Worm (Caenorhabditis elegans) whole organism, L4 larva: Measurements from ENCODE around the gene grd-6.

ENCODE experiments used
- F26F4.8 ChIP-seq: fragments of 200-800 bp; sonication (Bioruptor generic); conservative IDR thresholded peaks from 2 replicates; pipeline ENCODE4 v1.3.6; 2022; ENCODE audit warnings: missing genetic modification characterization, missing compliant biosample characterization
- F37D6.2 ChIP-seq: sonication (generic microtip); optimal IDR thresholded peaks from 2 replicates; lab custom pipeline; 2016; ENCODE audit warnings: mild to moderate bottlenecking, missing genetic modification characterization, missing compliant biosample characterization
- F49E8.2 ChIP-seq: sonication (generic microtip); optimal IDR thresholded peaks from 2 replicates; lab custom pipeline; 2016; ENCODE audit warnings: missing compliant biosample characterization, mild to moderate bottlenecking, missing genetic modification characterization, borderline replicate concordance
- R02D3.7 ChIP-seq: fragments of 150-350 bp; sonication (generic microtip); optimal IDR thresholded peaks from 3 replicates; lab custom pipeline; 2014; ENCODE audit warnings: missing biosample characterization, missing genetic modification characterization
- T20F7.1 ChIP-seq: fragments of 200-800 bp; sonication (Bioruptor generic); optimal IDR thresholded peaks from 2 replicates; lab custom pipeline; 2018; ENCODE audit warnings: mild to moderate bottlenecking, missing genetic modification characterization, missing compliant biosample characterization
- T26A8.4 ChIP-seq: fragments of 200-800 bp; sonication (Bioruptor generic); IDR thresholded peaks from 2 replicates; pipeline ENCODE4 v1.3.6; 2022; ENCODE audit warnings: missing genetic modification characterization, missing compliant biosample characterization
- Y105C5A.15 ChIP-seq: fragments of 200-800 bp; sonication (Bioruptor generic); IDR thresholded peaks from 2 replicates; pipeline ENCODE4 v1.3.6; 2022; ENCODE audit warnings: missing genetic modification characterization, missing compliant biosample characterization
- Y75B8A.6 ChIP-seq: fragments of 200-800 bp; sonication (Bioruptor generic); IDR thresholded peaks from 2 replicates; pipeline ENCODE4 v1.3.6; 2022; ENCODE audit warnings: missing genetic modification reagents, missing genetic modification characterization, missing compliant biosample characterization
- ZK337.2 ChIP-seq: fragments of 200-800 bp; sonication (Bioruptor generic); IDR thresholded peaks from 2 replicates; pipeline ENCODE4 v1.3.6; 2022; ENCODE audit warnings: missing genetic modification reagents, missing genetic modification characterization, missing compliant biosample characterization
- aly-2 ChIP-seq: sonication (generic microtip); optimal IDR thresholded peaks from 2 replicates; lab custom pipeline; 2018; ENCODE audit warnings: missing biosample characterization, missing genetic modification characterization
- attf-4 ChIP-seq: sonication (generic microtip); optimal IDR thresholded peaks from 3 replicates; lab custom pipeline; 2017; ENCODE audit warnings: missing biosample characterization, missing genetic modification characterization
- ceh-20 ChIP-seq: fragments of 200-800 bp; sonication (Bioruptor generic); IDR thresholded peaks from 2 replicates; pipeline ENCODE4 v1.3.6; 2022; ENCODE audit warnings: missing genetic modification reagents, missing genetic modification characterization, missing compliant biosample characterization
- ceh-28 ChIP-seq: fragments of 150-350 bp; optimal IDR thresholded peaks from 2 replicates; lab custom pipeline; 2014; ENCODE audit warnings: missing biosample characterization, missing genetic modification reagents, missing genetic modification characterization
- ceh-44 ChIP-seq: fragments of 200-800 bp; sonication (Bioruptor generic); IDR thresholded peaks from 2 replicates; pipeline ENCODE4 v1.3.6; 2022; ENCODE audit warnings: missing genetic modification reagents, missing genetic modification characterization, missing compliant biosample characterization
- ceh-82 ChIP-seq: sonication (generic microtip); optimal IDR thresholded peaks from 2 replicates; lab custom pipeline; 2017; ENCODE audit warnings: missing biosample characterization, missing genetic modification characterization
- cey-2 ChIP-seq: sonication (generic microtip); optimal IDR thresholded peaks from 3 replicates; lab custom pipeline; 2017; ENCODE audit warnings: missing genetic modification characterization, mild to moderate bottlenecking, missing compliant biosample characterization, antibody characterized with exemption, borderline replicate concordance; ENCODE audit not compliant: insufficient read depth
- daf-12 ChIP-seq: fragments of 150-350 bp; optimal IDR thresholded peaks from 2 replicates; lab custom pipeline; 2014; ENCODE audit warnings: missing biosample characterization, missing genetic modification reagents, missing genetic modification characterization
- daf-16 ChIP-seq, 3 experiments: sonication (generic microtip); optimal IDR thresholded peaks; 2 replicates each; lab custom pipeline; 2016 to 2017; ENCODE audit warnings: missing genetic modification characterization in 3 of 3, missing genetic modification reagents in 3 of 3, mild to moderate bottlenecking in 2 of 3, missing compliant biosample characterization in 2 of 3, missing biosample characterization in 1 of 3, moderate library complexity in 1 of 3
- daf-8 ChIP-seq: fragments of 200-800 bp; sonication (Bioruptor generic); IDR thresholded peaks from 2 replicates; pipeline ENCODE4 v1.3.6; 2022; ENCODE audit warnings: missing genetic modification characterization, missing compliant biosample characterization
- dmd-6 ChIP-seq: fragments of 200-800 bp; sonication (Bioruptor generic); IDR thresholded peaks from 2 replicates; pipeline ENCODE4 v1.3.6; 2022; ENCODE audit warnings: missing genetic modification reagents, missing genetic modification characterization, missing compliant biosample characterization
- dmd-9 ChIP-seq: fragments of 200-800 bp; sonication (Bioruptor generic); IDR thresholded peaks from 2 replicates; pipeline ENCODE4 v1.3.6; 2022; ENCODE audit warnings: missing genetic modification reagents, missing genetic modification characterization, missing compliant biosample characterization
- egl-27 ChIP-seq: sonication (generic microtip); optimal IDR thresholded peaks from 3 replicates; lab custom pipeline; 2017; ENCODE audit warnings: missing biosample characterization, missing genetic modification reagents, missing genetic modification characterization
- egl-43 ChIP-seq: fragments of 200-800 bp; sonication (Bioruptor generic); IDR thresholded peaks from 2 replicates; pipeline ENCODE4 v1.3.6; 2022; ENCODE audit warnings: missing genetic modification reagents, missing genetic modification characterization, missing compliant biosample characterization
- fkh-10 ChIP-seq: fragments of 150-350 bp; optimal IDR thresholded peaks from 2 replicates; lab custom pipeline; 2014; ENCODE audit warnings: missing biosample characterization, missing genetic modification reagents, missing genetic modification characterization
- hif-1 ChIP-seq, 2 experiments: sonication (generic microtip); optimal IDR thresholded peaks; 2 replicates each; lab custom pipeline; 2016 to 2017; ENCODE audit warnings: missing compliant biosample characterization in 2 of 2, missing genetic modification characterization in 2 of 2, missing genetic modification reagents in 2 of 2, missing genotype in 2 of 2, mild to moderate bottlenecking in 1 of 2
- hlh-30 ChIP-seq: sonication (generic microtip); optimal IDR thresholded peaks from 2 replicates; lab custom pipeline; 2017; ENCODE audit warnings: antibody characterized with exemption, mild to moderate bottlenecking, missing genetic modification characterization, missing compliant biosample characterization; ENCODE audit not compliant: insufficient read depth
- hmg-1.1 ChIP-seq: fragments of 200-800 bp; sonication (Bioruptor generic); IDR thresholded peaks from 2 replicates; pipeline ENCODE4 v1.3.6; 2022; ENCODE audit warnings: missing genetic modification reagents, missing genetic modification characterization, missing compliant biosample characterization
- jun-1 ChIP-seq: fragments of 150-350 bp; optimal IDR thresholded peaks from 2 replicates; lab custom pipeline; 2014; ENCODE audit warnings: missing biosample characterization, missing genetic modification reagents, missing genetic modification characterization
- lim-7 ChIP-seq: fragments of 200-800 bp; sonication (Bioruptor generic); IDR thresholded peaks from 2 replicates; pipeline ENCODE4 v1.3.6; 2022; ENCODE audit warnings: missing genetic modification characterization, missing compliant biosample characterization
- lin-13 ChIP-seq: fragments of 150-350 bp; optimal IDR thresholded peaks from 2 replicates; lab custom pipeline; 2014; ENCODE audit warnings: missing biosample characterization, missing genetic modification reagents, missing genetic modification characterization
- lir-3 ChIP-seq: sonication (generic microtip); optimal IDR thresholded peaks from 2 replicates; lab custom pipeline; 2016; ENCODE audit warnings: mild to moderate bottlenecking, missing genetic modification characterization, missing compliant biosample characterization
- mdl-1 ChIP-seq, 2 experiments: fragments of 150-350 bp in 1 of 2; sonication (generic microtip) in 1 of 2; optimal IDR thresholded peaks; 2 replicates each; lab custom pipeline; 2014 to 2017; ENCODE audit warnings: missing biosample characterization in 2 of 2, missing genetic modification characterization in 2 of 2
- mes-2 ChIP-seq: sonication (generic microtip); optimal IDR thresholded peaks from 2 replicates; lab custom pipeline; 2016; ENCODE audit warnings: missing genotype, mild to moderate bottlenecking, missing genetic modification characterization, missing compliant biosample characterization; ENCODE audit not compliant: poor library complexity, severe bottlenecking
- mxl-2 ChIP-seq: fragments of 200-800 bp; sonication (Bioruptor generic); conservative IDR thresholded peaks from 2 replicates; pipeline ENCODE4 v1.3.6; 2022; ENCODE audit warnings: missing genetic modification reagents, missing genetic modification characterization, missing compliant biosample characterization
- nhr-102 ChIP-seq: sonication (generic microtip); optimal IDR thresholded peaks from 2 replicates; lab custom pipeline; 2016; ENCODE audit warnings: mild to moderate bottlenecking, missing genetic modification characterization, moderate library complexity, missing compliant biosample characterization
- nhr-25 ChIP-seq: sonication (generic microtip); optimal IDR thresholded peaks from 2 replicates; lab custom pipeline; 2017; ENCODE audit warnings: missing genetic modification characterization, mild to moderate bottlenecking, missing compliant biosample characterization, antibody characterized with exemption, moderate library complexity, borderline replicate concordance; ENCODE audit not compliant: insufficient read depth
- nhr-28 ChIP-seq: fragments of 150-350 bp; optimal IDR thresholded peaks from 2 replicates; lab custom pipeline; 2014; ENCODE audit warnings: missing biosample characterization, missing genetic modification characterization
- nhr-42 ChIP-seq: fragments of 200-800 bp; sonication (Bioruptor generic); IDR thresholded peaks from 2 replicates; pipeline ENCODE4 v1.3.6; 2022; ENCODE audit warnings: missing genetic modification characterization, missing compliant biosample characterization
- nhr-6 ChIP-seq: fragments of 150-350 bp; optimal IDR thresholded peaks from 2 replicates; lab custom pipeline; 2014; ENCODE audit warnings: missing biosample characterization, missing genetic modification characterization
- nhr-77 ChIP-seq: fragments of 150-350 bp; optimal IDR thresholded peaks from 2 replicates; lab custom pipeline; 2014; ENCODE audit warnings: missing biosample characterization, missing genetic modification characterization
- skn-1 ChIP-seq: fragments of 150-350 bp; optimal IDR thresholded peaks from 2 replicates; lab custom pipeline; 2014; ENCODE audit warnings: missing biosample characterization, missing genetic modification characterization
- spr-1 ChIP-seq: sonication (generic microtip); optimal IDR thresholded peaks from 2 replicates; lab custom pipeline; 2016; ENCODE audit warnings: mild to moderate bottlenecking, missing genetic modification characterization, missing compliant biosample characterization
- tra-1 ChIP-seq: fragments of 200-800 bp; sonication (Bioruptor generic); IDR thresholded peaks from 2 replicates; pipeline ENCODE4 v1.3.6; 2022; ENCODE audit warnings: missing genetic modification reagents, missing genetic modification characterization, missing compliant biosample characterization
- unc-130 ChIP-seq: sonication (generic microtip); optimal IDR thresholded peaks from 2 replicates; lab custom pipeline; 2016; ENCODE audit warnings: missing genetic modification reagents, missing genetic modification characterization, missing compliant biosample characterization
- unc-62 ChIP-seq, 3 experiments: fragments of 150-350 bp in 1 of 3; sonication (generic microtip); optimal IDR thresholded peaks in 2 of 3; peaks in 1 of 3; 1 replicate in 1 of 3; 2 replicates in 2 of 3; lab custom pipeline; 2014 to 2017; ENCODE audit warnings: missing biosample characterization in 3 of 3, missing genetic modification characterization in 3 of 3, missing genetic modification reagents in 3 of 3, missing genotype in 1 of 3
- vab-7 ChIP-seq: fragments of 200-800 bp; sonication (Bioruptor generic); IDR thresholded peaks from 2 replicates; pipeline ENCODE4 v1.3.6; 2022; ENCODE audit warnings: missing genetic modification reagents, missing genetic modification characterization, missing compliant biosample characterization
- zip-11 ChIP-seq: fragments of 200-800 bp; sonication (Bioruptor generic); IDR thresholded peaks from 2 replicates; pipeline ENCODE4 v1.3.6; 2022; ENCODE audit warnings: missing genetic modification characterization, missing compliant biosample characterization
- ztf-11 ChIP-seq: fragments of 150-350 bp; optimal IDR thresholded peaks from 2 replicates; lab custom pipeline; 2014; ENCODE audit warnings: missing biosample characterization, missing genetic modification characterization

grd-6 gene

ce11 chrV:9243171-9243996 is 21.7 kb downstream of the grd-6 start, which contains the start of gene glo-4 (continued):
- TF ChIP-seq aly-2 (no peak), Y105C5A.15 (GFP tag; lab: Robert Waterston, UW) (no peak), nhr-77 (tag; lab: Kevin White, UChicago) (peak; percentile 23), daf-12 (tag; lab: Kevin White, UChicago) (no peak), hmg-1.1 (GFP tag; lab: Robert Waterston, UW) (peak; percentile 45; the same call in 1 of the 2 replicates), egl-43 (GFP tag; lab: Robert Waterston, UW) (no peak), nhr-42 (GFP tag; lab: Robert Waterston, UW) (no peak), mdl-1 (tag; optimal IDR thresholded peaks at IDR 0.05; lab: Kevin White, UChicago) (no peak), mxl-2 (GFP tag; lab: Robert Waterston, UW) (no peak), T20F7.1 (GFP tag; lab: Kevin White, UChicago) (peak; percentile 70), ZK337.2 (GFP tag; lab: Robert Waterston, UW) (no peak), skn-1 (tag; lab: Kevin White, UChicago) (no peak), nhr-25 (tag; lab: Kevin White, UChicago) (no peak), nhr-6 (tag; lab: Kevin White, UChicago) (peak; percentile 6), daf-8 (GFP tag; lab: Robert Waterston, UW) (no peak), F49E8.2 (tag; lab: Kevin White, UChicago) (no peak), vab-7 (GFP tag; lab: Robert Waterston, UW) (no peak), jun-1 (tag; lab: Kevin White, UChicago) (no peak), unc-130 (GFP tag; lab: Kevin White, UChicago) (no peak), egl-27 (tag; lab: Kevin White, UChicago) (no peak), zip-11 (GFP tag; lab: Robert Waterston, UW) (no peak), nhr-102 (tag; lab: Kevin White, UChicago) (no peak), ztf-11 (no peak), ceh-28 (tag; lab: Kevin White, UChicago) (no peak), dmd-6 (GFP tag; lab: Robert Waterston, UW) (peak; percentile 49), lir-3 (no peak), F26F4.8 (GFP tag; lab: Robert Waterston, UW) (no peak), lim-7 (no peak), F37D6.2 (tag; lab: Kevin White, UChicago) (peak; percentile 55), lin-13 (no peak), spr-1 (no peak), hlh-30 (tag; lab: Kevin White, UChicago) (peak; percentile 55), Y75B8A.6 (GFP tag; lab: Robert Waterston, UW) (no peak), ceh-82 (tag; lab: Kevin White, UChicago) (no peak), hif-1 (tag; optimal IDR thresholded peaks at IDR 0.05; lab: Kevin White, UChicago) (no peak), fkh-10 (GFP tag; lab: Kevin White, UChicago) (peak; percentile 96), tra-1 (GFP tag; lab: Robert Waterston, UW) (no peak), T26A8.4 (no peak), unc-62 (GFP tag; optimal IDR thresholded peaks at IDR 0.05 in 1 of 2; lab: Kevin White, UChicago) (peak in 1 of 2 experiments; percentile 93), unc-62 (tag; optimal IDR thresholded peaks at IDR 0.05; lab: Kevin White, UChicago) (no peak), nhr-28 (tag; lab: Kevin White, UChicago) (peak; percentile 56), ceh-44 (GFP tag; lab: Robert Waterston, UW) (no peak), R02D3.7 (tag; lab: Kevin White, UChicago) (no peak), daf-16 (GFP tag; optimal IDR thresholded peaks at IDR 0.05; lab: Kevin White, UChicago) (no peak), daf-16 (tag; optimal IDR thresholded peaks at IDR 0.05; lab: Kevin White, UChicago) (peak; percentile 1), ceh-20 (GFP tag; lab: Robert Waterston, UW) (no peak), mes-2 (peak; percentile 81), cey-2 (tag; lab: Kevin White, UChicago) (no peak), dmd-9 (no peak), attf-4 (tag; lab: Kevin White, UChicago) (no peak)
